Fruit fly (Drosophila melanogaster): ENCODE data around the gene Ance-3.
A peak's percentile ranks its signal among the peaks of the same experiment; 100 is the strongest.

Ance-3 gene

DNA sequence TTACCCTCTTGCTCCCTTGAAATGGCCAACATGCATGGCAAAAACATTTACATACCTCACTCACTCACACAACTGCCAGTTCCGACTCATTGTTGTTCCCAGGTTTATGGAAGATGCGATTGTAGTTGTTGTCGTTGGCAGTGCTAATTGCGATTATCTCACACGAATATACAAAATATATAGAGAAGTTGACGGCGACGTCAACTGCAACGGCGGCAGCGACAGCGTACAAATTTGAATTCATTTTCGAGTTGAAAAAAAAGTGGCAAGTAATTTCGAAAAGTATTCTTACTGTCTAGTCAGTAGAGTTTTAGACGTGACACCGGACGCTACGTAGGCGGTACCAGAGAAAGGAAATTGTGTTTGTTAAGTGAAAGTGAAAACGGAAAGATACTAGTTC lies at the start of gene Ance-3:
Ance-3 (plus strand) TSS at position 301 of the 400 bp plus-strand sequence.
- no peak for TF ChIP-seq peb (GFP tag; IDR thresholded peaks at IDR 0.05)
- no peak for TF ChIP-seq Jarid2 (GFP tag; optimal IDR thresholded peaks at IDR 0.05)
- TF ChIP-seq CG12391 (tag; optimal IDR thresholded peaks at IDR 0.05), result no peak
- no peak for TF ChIP-seq ERR (GFP tag; optimal IDR thresholded peaks at IDR 0.05)
- no peak for TF ChIP-seq NC2α (GFP tag; optimal IDR thresholded peaks at IDR 0.05)
- no peak for TF ChIP-seq CG9727 (GFP tag; optimal IDR thresholded peaks at IDR 0.05)
- TF ChIP-seq CG11723 (GFP tag; optimal IDR thresholded peaks at IDR 0.05), result no peak

- TF ChIP-seq HHEX (GFP tag; optimal IDR thresholded peaks at IDR 0.05) (no peak), Hr51 (GFP tag; optimal IDR thresholded peaks at IDR 0.05) (no peak), CG32772 (GFP tag; IDR thresholded peaks at IDR 0.05) (no peak), CG3995 (GFP tag; optimal IDR thresholded peaks at IDR 0.05) (no peak), CG32532 (GFP tag; IDR thresholded peaks at IDR 0.05) (no peak), CG4328 (GFP tag; optimal IDR thresholded peaks at IDR 0.05) (no peak), tna (GFP tag; IDR thresholded peaks at IDR 0.05; ENCODE audit: partially characterized antibody) (no peak), trh (GFP tag; optimal IDR thresholded peaks at IDR 0.05) (no peak), abd-A (tag; optimal IDR thresholded peaks at IDR 0.05) (no peak), Stat92E (GFP tag; optimal IDR thresholded peaks at IDR 0.05) (no peak), CG4854 (GFP tag; optimal IDR thresholded peaks at IDR 0.05) (no peak), unc-4 (GFP tag; IDR thresholded peaks at IDR 0.05; ENCODE audit: partially characterized antibody) (no peak), CG6791 (GFP tag; IDR thresholded peaks at IDR 0.05; ENCODE audit: partially characterized antibody) (no peak), CG13123 (GFP tag; optimal IDR thresholded peaks at IDR 0.05) (no peak), Scr (GFP tag; IDR thresholded peaks at IDR 0.05; ENCODE audit: partially characterized antibody) (no peak), CG7987 (GFP tag; optimal IDR thresholded peaks at IDR 0.05) (no peak), CG10274 (GFP tag; optimal IDR thresholded peaks at IDR 0.05) (no peak), zen (tag; optimal IDR thresholded peaks at IDR 0.05) (peak; percentile 61), CG18619 (GFP tag; optimal IDR thresholded peaks at IDR 0.05) (no peak), CG3726 (GFP tag; IDR thresholded peaks at IDR 0.05) (0 out of 3 replicates have a peak, but pooled peaks have one; percentile 20), gcm (GFP tag; optimal IDR thresholded peaks at IDR 0.05) (no peak), tll (GFP tag; optimal IDR thresholded peaks at IDR 0.05) (peak in 1 of 2 experiments; percentile 50), CG12104 (GFP tag; optimal IDR thresholded peaks at IDR 0.05) (no peak), CG14441 (GFP tag; IDR thresholded peaks at IDR 0.05) (no peak), chif (GFP tag; optimal IDR thresholded peaks at IDR 0.05) (no peak)
Observed at dm6 chr2L:13867653-13868052, 46.9 kb upstream of the Ance-3 start.

dm6 chr2L:13869400-13869799 lies 45.1 kb upstream of the Ance-3 start:
- TF ChIP-seq CG12299 (tag; optimal IDR thresholded peaks at IDR 0.05), result no peak
- TF ChIP-seq ttk (GFP tag; IDR thresholded peaks at IDR 0.05), result no peak
- no peak for TF ChIP-seq Dp (GFP tag; optimal IDR thresholded peaks at IDR 0.05)
- TF ChIP-seq Gug (GFP tag; IDR thresholded peaks at IDR 0.05), result no peak
- TF ChIP-seq dmrt11E (tag; optimal IDR thresholded peaks at IDR 0.05), result no peak
- TF ChIP-seq yki (optimal IDR thresholded peaks at IDR 0.05), result no peak
- no peak for TF ChIP-seq HmgD (GFP tag; optimal IDR thresholded peaks at IDR 0.05)
- TF ChIP-seq CG34422 (GFP tag; IDR thresholded peaks at IDR 0.05), result no peak
- no peak for TF ChIP-seq Poxn (GFP tag; IDR thresholded peaks at IDR 0.05)
- peak; percentile 41 for TF ChIP-seq sens (GFP tag)
- TF ChIP-seq sna (GFP tag; IDR thresholded peaks at IDR 0.05; ENCODE audit: partially characterized antibody), result no peak
- TF ChIP-seq fd3F (GFP tag; optimal IDR thresholded peaks at IDR 0.05), result no peak
- TF ChIP-seq MESR4 (GFP tag; optimal IDR thresholded peaks at IDR 0.05), result no peak
- no peak for TF ChIP-seq amos (GFP tag; IDR thresholded peaks at IDR 0.05; ENCODE audit: partially characterized antibody)
- no peak for TF ChIP-seq tna (GFP tag; IDR thresholded peaks at IDR 0.05; ENCODE audit: partially characterized antibody)
- no peak for TF ChIP-seq lab (GFP tag; optimal IDR thresholded peaks at IDR 0.05)
- no peak for TF ChIP-seq CG18011 (GFP tag; optimal IDR thresholded peaks at IDR 0.05)
- TF ChIP-seq CG4328 (GFP tag; optimal IDR thresholded peaks at IDR 0.05), result no peak
- TF ChIP-seq E2f2 (GFP tag; IDR thresholded peaks at IDR 0.05), result no peak

All from whole organism, embryonic.